Worm (Caenorhabditis elegans) whole organism, L3 larva: ENCODE results near the gene best-18.
"Not testable (repeated sequence)": the region's sequence is repeated elsewhere in the genome, so short reads cannot be mapped to it uniquely, and the experiment has no call there.

ENCODE experiments used
- R02D3.7 ChIP-seq: fragments of 150-350 bp; optimal IDR thresholded peaks from 2 replicates; lab custom pipeline; 2014; ENCODE audit warnings: missing biosample characterization, missing genetic modification characterization
- ZK546.5 ChIP-seq: sonication (generic microtip); optimal IDR thresholded peaks from 2 replicates; lab custom pipeline; 2017; ENCODE audit warnings: missing biosample characterization, missing genetic modification characterization
- ama-1 ChIP-seq: fragments of 150-350 bp; optimal IDR thresholded peaks from 2 replicates; lab custom pipeline; 2018
- ceh-28 ChIP-seq: fragments of 150-350 bp; optimal IDR thresholded peaks from 2 replicates; lab custom pipeline; 2014; ENCODE audit warnings: missing biosample characterization, missing genetic modification reagents, missing genetic modification characterization
- ceh-82 ChIP-seq: fragments of 150-350 bp; optimal IDR thresholded peaks from 2 replicates; lab custom pipeline; 2014; ENCODE audit warnings: missing biosample characterization, missing genetic modification characterization
- daf-12 ChIP-seq: fragments of 150-350 bp; optimal IDR thresholded peaks from 2 replicates; lab custom pipeline; 2014; ENCODE audit warnings: missing biosample characterization, missing genetic modification reagents, missing genetic modification characterization
- egl-5 ChIP-seq: fragments of 150-350 bp; optimal IDR thresholded peaks from 2 replicates; lab custom pipeline; 2017; ENCODE audit warnings: missing biosample characterization, missing genetic modification reagents, missing genetic modification characterization, inconsistent platforms
- elt-1 ChIP-seq: fragments of 150-350 bp; optimal IDR thresholded peaks from 2 replicates; lab custom pipeline; 2014; ENCODE audit warnings: missing biosample characterization, missing genetic modification characterization
- elt-2 ChIP-seq: sonication (generic microtip); optimal IDR thresholded peaks from 2 replicates; lab custom pipeline; 2016; ENCODE audit warnings: missing genetic modification reagents, mild to moderate bottlenecking, missing genetic modification characterization, missing compliant biosample characterization
- elt-3 ChIP-seq, 3 experiments: fragments of 150-350 bp in 1 of 3; sonication (generic microtip) in 2 of 3; optimal IDR thresholded peaks; 2 replicates in 2 of 3; 4 replicates in 1 of 3; lab custom pipeline; 2014 to 2017; ENCODE audit warnings: missing biosample characterization in 3 of 3, missing genetic modification characterization in 3 of 3
- fkh-10 ChIP-seq: sonication (generic microtip); optimal IDR thresholded peaks from 2 replicates; lab custom pipeline; 2017; ENCODE audit warnings: missing biosample characterization, missing genetic modification reagents, missing genetic modification characterization
- fkh-2 ChIP-seq: fragments of 150-350 bp; optimal IDR thresholded peaks from 2 replicates; lab custom pipeline; 2014; ENCODE audit warnings: missing biosample characterization, missing genetic modification reagents, missing genetic modification characterization
- jun-1 ChIP-seq: fragments of 150-350 bp; optimal IDR thresholded peaks from 2 replicates; lab custom pipeline; 2014; ENCODE audit warnings: missing biosample characterization, missing genetic modification reagents, missing genetic modification characterization
- lin-15B ChIP-seq: fragments of 150-350 bp; optimal IDR thresholded peaks from 2 replicates; lab custom pipeline; 2014; ENCODE audit warnings: missing biosample characterization, missing genetic modification characterization
- lin-39 ChIP-seq: fragments of 150-350 bp; optimal IDR thresholded peaks from 2 replicates; lab custom pipeline; 2018; ENCODE audit warnings: missing biosample characterization, missing genetic modification reagents, missing genetic modification characterization
- mml-1 ChIP-seq: fragments of 150-350 bp; sonication (generic microtip); optimal IDR thresholded peaks from 3 replicates; lab custom pipeline; 2014; ENCODE audit warnings: missing biosample characterization, missing genetic modification characterization
- nhr-12 ChIP-seq: fragments of 150-350 bp; optimal IDR thresholded peaks from 2 replicates; lab custom pipeline; 2014; ENCODE audit warnings: missing biosample characterization, missing genetic modification characterization
- nhr-237 ChIP-seq: fragments of 150-350 bp; optimal IDR thresholded peaks from 2 replicates; lab custom pipeline; 2014; ENCODE audit warnings: missing biosample characterization, missing genetic modification characterization
- nhr-25 ChIP-seq: sonication (generic microtip); optimal IDR thresholded peaks from 2 replicates; lab custom pipeline; 2017; ENCODE audit warnings: missing biosample characterization, missing genetic modification characterization
- nhr-28 ChIP-seq: fragments of 150-350 bp; optimal IDR thresholded peaks from 2 replicates; lab custom pipeline; 2014; ENCODE audit warnings: missing biosample characterization, missing genetic modification characterization
- nhr-43 ChIP-seq: sonication (generic microtip); optimal IDR thresholded peaks from 2 replicates; lab custom pipeline; 2016; ENCODE audit warnings: mild to moderate bottlenecking, missing genetic modification characterization, missing compliant biosample characterization; ENCODE audit not compliant: poor library complexity, severe bottlenecking
- nhr-67 ChIP-seq: fragments of 150-350 bp; optimal IDR thresholded peaks from 2 replicates; lab custom pipeline; 2014; ENCODE audit warnings: missing biosample characterization, missing genetic modification characterization
- nhr-76 ChIP-seq: fragments of 150-350 bp; sonication (generic microtip); optimal IDR thresholded peaks from 5 replicates; lab custom pipeline; 2014; ENCODE audit warnings: missing biosample characterization, missing genetic modification characterization
- nhr-77 ChIP-seq: fragments of 150-350 bp; optimal IDR thresholded peaks from 2 replicates; lab custom pipeline; 2014; ENCODE audit warnings: missing biosample characterization, missing genetic modification characterization
- pqm-1 ChIP-seq: fragments of 150-350 bp; optimal IDR thresholded peaks from 2 replicates; lab custom pipeline; 2017; ENCODE audit warnings: missing biosample characterization, missing genetic modification characterization, inconsistent platforms
- sea-2 ChIP-seq: fragments of 150-350 bp; sonication (generic microtip); optimal IDR thresholded peaks from 4 replicates; lab custom pipeline; 2014; ENCODE audit warnings: missing biosample characterization, missing genetic modification reagents, missing genetic modification characterization
- skn-1 ChIP-seq: fragments of 150-350 bp; optimal IDR thresholded peaks from 2 replicates; lab custom pipeline; 2014; ENCODE audit warnings: missing biosample characterization, missing genetic modification characterization
- snpc-4 ChIP-seq: fragments of 150-350 bp; optimal IDR thresholded peaks from 2 replicates; lab custom pipeline; 2014; ENCODE audit warnings: missing biosample characterization, missing genetic modification characterization
- unc-39 ChIP-seq: sonication (generic microtip); optimal IDR thresholded peaks from 4 replicates; lab custom pipeline; 2017; ENCODE audit warnings: missing biosample characterization, missing genetic modification characterization
- unc-62 ChIP-seq: fragments of 150-350 bp; sonication (generic microtip); optimal IDR thresholded peaks from 4 replicates; lab custom pipeline; 2014; ENCODE audit warnings: missing biosample characterization, missing genetic modification reagents, missing genetic modification characterization
- zag-1 ChIP-seq: fragments of 150-350 bp; optimal IDR thresholded peaks from 2 replicates; lab custom pipeline; 2014; ENCODE audit warnings: missing biosample characterization, missing genetic modification characterization
- ztf-4 ChIP-seq: fragments of 150-350 bp; optimal IDR thresholded peaks from 2 replicates; lab custom pipeline; 2014; ENCODE audit warnings: missing biosample characterization, missing genetic modification characterization

Gene best-18

ce11 chrIII:10221860-10222259 lies 9.7 kb downstream of the best-18 start, which contains the start of gene Y70G10A.4:
Y70G10A.4 (plus strand) TSS chrIII:10222160.
- TF ChIP-seq egl-5 (tag; lab: Kevin White, UChicago); nhr-237; pqm-1 (tag; lab: Kevin White, UChicago): not testable (repeated sequence)

ce11 chrIII:10231641-10232040 lies 19.4 kb downstream of the best-18 start:
- TF ChIP-seq nhr-77 (no peak), ceh-82 (tag; lab: Kevin White, UChicago) (no peak), mml-1 (tag; lab: Kevin White, UChicago) (no peak), nhr-43 (no peak), ZK546.5 (no peak), unc-39 (tag; lab: Kevin White, UChicago) (no peak), pqm-1 (tag; lab: Kevin White, UChicago) (no peak), elt-2 (no peak), fkh-2 (tag; lab: Kevin White, UChicago) (no peak), snpc-4 (tag; lab: Kevin White, UChicago) (no peak), skn-1 (tag; lab: Kevin White, UChicago) (no peak), lin-39 (tag; lab: Kevin White, UChicago) (no peak), zag-1 (tag; lab: Kevin White, UChicago) (no peak), R02D3.7 (tag; lab: Kevin White, UChicago) (no peak), jun-1 (tag; lab: Kevin White, UChicago) (no peak), nhr-76 (tag; lab: Kevin White, UChicago) (no peak)

ce11 chrIII:10233979-10234378 lies 21.8 kb downstream of the best-18 start, which contains the start of gene paml-1:
paml-1 (minus strand) TSS chrIII:10234079.
- no peak for TF ChIP-seq elt-1
- no peak for TF ChIP-seq nhr-76 (tag; lab: Kevin White, UChicago)
- TF ChIP-seq fkh-10 (GFP tag; lab: Kevin White, UChicago): no peak
- TF ChIP-seq ceh-82 (tag; lab: Kevin White, UChicago): no peak
- TF ChIP-seq sea-2 (GFP tag; lab: Kevin White, UChicago): no peak
- no peak for TF ChIP-seq nhr-77
- no peak for TF ChIP-seq nhr-43

- TF ChIP-seq zag-1 (tag; lab: Kevin White, UChicago) (no peak), nhr-28 (no peak), daf-12 (no peak), nhr-43 (peak; percentile 9), lin-15B (tag; lab: Kevin White, UChicago) (no peak), nhr-12 (no peak), ama-1 (lab: Kevin White, UChicago) (peak; percentile 37), elt-3 (tag; optimal IDR thresholded peaks at IDR 0.05; lab: Kevin White, UChicago) (peak in 1 of 3 experiments; percentile 61), pqm-1 (tag; lab: Kevin White, UChicago) (no peak), ztf-4 (tag; lab: Kevin White, UChicago) (peak; percentile 16), nhr-25 (tag; lab: Kevin White, UChicago) (peak; percentile 25)
Measured at ce11 chrIII:10236291-10236871, 24.2 kb downstream of the best-18 start.

- no peak for TF ChIP-seq unc-39 (tag; lab: Kevin White, UChicago)
- TF ChIP-seq snpc-4 (tag; lab: Kevin White, UChicago): no peak
- TF ChIP-seq nhr-12: no peak
- TF ChIP-seq unc-62 (GFP tag; lab: Kevin White, UChicago): no peak
- no peak for TF ChIP-seq skn-1 (tag; lab: Kevin White, UChicago)
- TF ChIP-seq nhr-67 (tag; lab: Kevin White, UChicago): no peak
- TF ChIP-seq elt-1: no peak
- no peak for TF ChIP-seq ceh-28 (tag; lab: Kevin White, UChicago)
Measured at ce11 chrIII:10238448-10239154, 26.4 kb downstream of the best-18 start, which contains the start of gene Y70G10A.3. Y70G10A.3 (plus strand) TSS chrIII:10239104.
